Fruit fly (Drosophila melanogaster) whole organism, embryonic: ENCODE results near the gene CG7079.

ENCODE experiments used
- Blimp-1 ChIP-seq: fragments of 200-800 bp; sonication (Bioruptor generic); optimal IDR thresholded peaks from 3 replicates; lab custom pipeline; 2018; ENCODE audit warnings: missing biosample characterization, missing genetic modification characterization, mild to moderate bottlenecking, moderate library complexity, missing genetic modification reagents
- CG10431 ChIP-seq: fragments of 200-800 bp; sonication (Bioruptor generic); optimal IDR thresholded peaks from 3 replicates; lab custom pipeline; 2018; ENCODE audit warnings: missing biosample characterization, mild to moderate bottlenecking, missing genetic modification characterization
- CG10565 ChIP-seq: fragments of 200-800 bp; sonication (Bioruptor generic); optimal IDR thresholded peaks from 3 replicates; lab custom pipeline; 2016; ENCODE audit warnings: missing biosample characterization, mild to moderate bottlenecking, missing genetic modification characterization
- CG11093 ChIP-seq: fragments of 200-800 bp; sonication (Bioruptor generic); IDR thresholded peaks from 3 replicates; pipeline ENCODE4 v1.3.6; 2022; ENCODE audit warnings: missing biosample characterization, missing genetic modification characterization
- CG11456 ChIP-seq: fragments of 200-800 bp; sonication (Bioruptor generic); IDR thresholded peaks from 3 replicates; pipeline ENCODE4 v1.3.6; 2022; ENCODE audit warnings: missing biosample characterization, missing genetic modification characterization
- CG11696 ChIP-seq: fragments of 200-800 bp; sonication (Bioruptor generic); IDR thresholded peaks from 2 replicates; pipeline ENCODE4 v1.3.6; 2022; ENCODE audit warnings: missing biosample characterization, missing genetic modification characterization
- CG12104 ChIP-seq: fragments of 200-800 bp; sonication (Bioruptor generic); optimal IDR thresholded peaks from 3 replicates; lab custom pipeline; 2016; ENCODE audit warnings: missing biosample characterization, missing genetic modification characterization
- CG12942 ChIP-seq: fragments of 200-800 bp; sonication (Bioruptor generic); optimal IDR thresholded peaks from 3 replicates; lab custom pipeline; 2016; ENCODE audit warnings: missing biosample characterization, missing genetic modification characterization
- CG15696 ChIP-seq: fragments of 200-800 bp; sonication (Bioruptor generic); optimal IDR thresholded peaks from 2 replicates; lab custom pipeline; 2019; ENCODE audit warnings: missing biosample characterization, mild to moderate bottlenecking, missing genetic modification characterization, moderate library complexity
- CG1603 ChIP-seq: fragments of 200-800 bp; sonication (Bioruptor generic); optimal IDR thresholded peaks from 2 replicates; lab custom pipeline; 2019; ENCODE audit warnings: missing biosample characterization, mild to moderate bottlenecking, missing genetic modification characterization, moderate library complexity
- CG16779 ChIP-seq: fragments of 200-800 bp; sonication (Bioruptor generic); IDR thresholded peaks from 2 replicates; pipeline ENCODE4 v1.3.6; 2022; ENCODE audit warnings: missing biosample characterization, missing genetic modification characterization
- CG16815 ChIP-seq: fragments of 200-800 bp; sonication (Bioruptor generic); optimal IDR thresholded peaks from 3 replicates; lab custom pipeline; 2017; ENCODE audit warnings: missing biosample characterization, mild to moderate bottlenecking, missing genetic modification characterization
- CG17361 ChIP-seq: fragments of 200-800 bp; sonication (Bioruptor generic); IDR thresholded peaks from 3 replicates; pipeline ENCODE4 v1.3.6; 2022; ENCODE audit warnings: missing biosample characterization, missing genetic modification characterization
- CG17568 ChIP-seq: fragments of 200-800 bp; sonication (Bioruptor generic); optimal IDR thresholded peaks from 2 replicates; lab custom pipeline; 2018; ENCODE audit warnings: missing biosample characterization, mild to moderate bottlenecking, missing genetic modification characterization, moderate library complexity
- CG17829 ChIP-seq: fragments of 200-800 bp; optimal IDR thresholded peaks from 2 replicates; lab custom pipeline; 2019; ENCODE audit warnings: missing biosample characterization, mild to moderate bottlenecking, missing genetic modification characterization, moderate library complexity
- CG1832 ChIP-seq: fragments of 200-800 bp; sonication (Bioruptor generic); optimal IDR thresholded peaks from 2 replicates; lab custom pipeline; 2017; ENCODE audit warnings: missing biosample characterization, mild to moderate bottlenecking, missing genetic modification characterization, inconsistent platforms
- CG18476 ChIP-seq: fragments of 200-800 bp; sonication (Bioruptor generic); optimal IDR thresholded peaks from 2 replicates; lab custom pipeline; 2016; ENCODE audit warnings: missing biosample characterization, mild to moderate bottlenecking, missing genetic modification characterization
- CG5953 ChIP-seq: fragments of 200-800 bp; sonication (Bioruptor generic); IDR thresholded peaks from 2 replicates; pipeline ENCODE4 v1.3.6; 2022; ENCODE audit warnings: missing biosample characterization, missing genetic modification characterization
- CG8359 ChIP-seq: fragments of 200-800 bp; sonication (Bioruptor generic); optimal IDR thresholded peaks from 2 replicates; lab custom pipeline; 2017; ENCODE audit warnings: missing biosample characterization, mild to moderate bottlenecking, missing genetic modification characterization, borderline replicate concordance
- CG9437 ChIP-seq: fragments of 200-800 bp; sonication (Bioruptor generic); optimal IDR thresholded peaks from 2 replicates; lab custom pipeline; 2018; ENCODE audit warnings: missing biosample characterization, mild to moderate bottlenecking, missing genetic modification characterization
- D19A ChIP-seq: fragments of 200-800 bp; optimal IDR thresholded peaks from 3 replicates; lab custom pipeline; 2019; ENCODE audit warnings: missing biosample characterization, mild to moderate bottlenecking, missing genetic modification characterization, moderate library complexity
- Elba2 ChIP-seq: fragments of 200-800 bp; sonication (Bioruptor generic); optimal IDR thresholded peaks from 3 replicates; lab custom pipeline; 2016; ENCODE audit warnings: missing biosample characterization, missing genetic modification characterization
- Hmr ChIP-seq: fragments of 200-800 bp; sonication (Bioruptor generic); optimal IDR thresholded peaks from 3 replicates; lab custom pipeline; 2017; ENCODE audit warnings: mild to moderate bottlenecking, missing biosample characterization, missing genetic modification reagents, missing genetic modification characterization
- Mad ChIP-seq: fragments of 200-800 bp; sonication (Bioruptor generic); optimal IDR thresholded peaks from 2 replicates; lab custom pipeline; 2016; ENCODE audit warnings: missing biosample characterization, missing genetic modification characterization
- Rfx ChIP-seq: fragments of 200-800 bp; sonication (Bioruptor generic); IDR thresholded peaks from 2 replicates; pipeline ENCODE4 v1.3.6; 2022; ENCODE audit warnings: missing biosample characterization, missing genetic modification characterization
- Vsx1 ChIP-seq: fragments of 200-800 bp; sonication (Bioruptor generic); optimal IDR thresholded peaks from 2 replicates; lab custom pipeline; 2017; ENCODE audit warnings: missing biosample characterization, mild to moderate bottlenecking, missing genetic modification characterization, missing genetic modification reagents
- YL-1 ChIP-seq: fragments of 200-800 bp; sonication (Bioruptor generic); optimal IDR thresholded peaks from 3 replicates; lab custom pipeline; 2017; ENCODE audit warnings: missing biosample characterization, mild to moderate bottlenecking, missing genetic modification characterization
- bowl ChIP-seq: fragments of 200-800 bp; sonication (Bioruptor generic); IDR thresholded peaks from 2 replicates; pipeline ENCODE4 v1.3.6; 2022; ENCODE audit warnings: missing biosample characterization, missing genetic modification characterization
- bsh ChIP-seq, 2 experiments: fragments of 200-800 bp; sonication (Bioruptor generic); optimal IDR thresholded peaks; 2 replicates each; lab custom pipeline; 2017 to 2018; ENCODE audit warnings: mild to moderate bottlenecking in 2 of 2, missing biosample characterization in 2 of 2, missing genetic modification characterization in 2 of 2, moderate library complexity in 1 of 2
- chn ChIP-seq: fragments of 200-800 bp; sonication (Bioruptor generic); optimal IDR thresholded peaks from 2 replicates; lab custom pipeline; 2016; ENCODE audit warnings: missing biosample characterization, missing genetic modification characterization
- ci ChIP-seq: fragments of 200-800 bp; sonication (Bioruptor generic); IDR thresholded peaks from 3 replicates; pipeline ENCODE4 v1.3.6; 2022; ENCODE audit warnings: missing biosample characterization, missing genetic modification characterization
- disco-r ChIP-seq: fragments of 200-800 bp; sonication (Bioruptor generic); optimal IDR thresholded peaks from 2 replicates; lab custom pipeline; 2016; ENCODE audit warnings: missing biosample characterization, missing genetic modification characterization
- dm ChIP-seq: fragments of 200-800 bp; sonication (Bioruptor generic); optimal IDR thresholded peaks from 3 replicates; lab custom pipeline; 2016; ENCODE audit warnings: missing biosample characterization, missing genetic modification characterization
- eyg ChIP-seq: fragments of 200-800 bp; sonication (Bioruptor generic); optimal IDR thresholded peaks from 3 replicates; lab custom pipeline; 2016; ENCODE audit warnings: missing biosample characterization, missing genetic modification characterization
- fd96Cb ChIP-seq: fragments of 200-800 bp; sonication (Bioruptor generic); optimal IDR thresholded peaks from 2 replicates; lab custom pipeline; 2018; ENCODE audit warnings: missing biosample characterization, mild to moderate bottlenecking, missing genetic modification characterization, moderate library complexity
- ftz-f1 ChIP-seq: fragments of 200-800 bp; sonication (Bioruptor generic); optimal IDR thresholded peaks from 2 replicates; lab custom pipeline; 2016; ENCODE audit warnings: missing biosample characterization, missing genetic modification characterization
- gcm2 ChIP-seq: fragments of 200-800 bp; sonication (Bioruptor generic); optimal IDR thresholded peaks from 2 replicates; lab custom pipeline; 2016; ENCODE audit warnings: missing biosample characterization, missing genetic modification characterization
- h ChIP-seq: fragments of >200 bp; optimal IDR thresholded peaks from 2 replicates; lab custom pipeline; 2017
- ham ChIP-seq: fragments of 200-800 bp; sonication (Bioruptor generic); IDR thresholded peaks from 2 replicates; pipeline ENCODE4 v1.3.6; 2022; ENCODE audit warnings: missing biosample characterization, missing genetic modification characterization
- inv ChIP-seq: fragments of 200-800 bp; sonication (Bioruptor generic); IDR thresholded peaks from 2 replicates; pipeline ENCODE4 v1.3.6; 2022; ENCODE audit warnings: missing biosample characterization, missing genetic modification characterization; ENCODE audit not compliant: partially characterized antibody
- maf-S ChIP-seq: fragments of 200-800 bp; sonication (Bioruptor generic); optimal IDR thresholded peaks from 2 replicates; lab custom pipeline; 2016; ENCODE audit warnings: missing biosample characterization, missing genetic modification characterization
- nerfin-2 ChIP-seq: fragments of 200-800 bp; sonication (Bioruptor generic); IDR thresholded peaks from 2 replicates; pipeline ENCODE4 v1.3.6; 2022; ENCODE audit warnings: missing biosample characterization, missing genetic modification characterization; ENCODE audit not compliant: partially characterized antibody
- onecut ChIP-seq: fragments of 200-800 bp; sonication (Bioruptor generic); IDR thresholded peaks from 2 replicates; pipeline ENCODE4 v1.3.6; 2022; ENCODE audit warnings: missing biosample characterization, missing genetic modification characterization
- pan ChIP-seq, 4 experiments: fragments of >200 bp in 3 of 4; fragments of 200-800 bp in 1 of 4; sonication (Bioruptor generic) in 1 of 4; optimal IDR thresholded peaks in 3 of 4; IDR thresholded peaks in 1 of 4; 2 replicates each; pipeline versions ENCODE4 v1.3.6 to Lab custom; 2017 to 2022; ENCODE audit warnings: missing biosample characterization in 2 of 4, missing genetic modification characterization in 2 of 4, mixed read lengths in 1 of 4
- pfk ChIP-seq: fragments of 200-800 bp; sonication (Bioruptor generic); optimal IDR thresholded peaks from 2 replicates; lab custom pipeline; 2018; ENCODE audit warnings: missing biosample characterization, mild to moderate bottlenecking, missing genetic modification characterization, moderate library complexity
- psq ChIP-seq: fragments of 200-800 bp; sonication (Bioruptor generic); optimal IDR thresholded peaks from 2 replicates; lab custom pipeline; 2017; ENCODE audit warnings: missing biosample characterization, missing genetic modification characterization
- sc ChIP-seq, 3 experiments: fragments of >200 bp in 2 of 3; fragments of 200-800 bp in 1 of 3; sonication (Bioruptor generic) in 1 of 3; optimal IDR thresholded peaks; 2 replicates in 2 of 3; 3 replicates in 1 of 3; lab custom pipeline; 2017; ENCODE audit warnings: mild to moderate bottlenecking in 1 of 3, missing biosample characterization in 1 of 3, missing genetic modification characterization in 1 of 3, missing genetic modification reagents in 1 of 3
- scrt ChIP-seq: fragments of 200-800 bp; sonication (Bioruptor generic); optimal IDR thresholded peaks from 2 replicates; lab custom pipeline; 2018; ENCODE audit warnings: missing biosample characterization, mild to moderate bottlenecking, missing genetic modification characterization, moderate library complexity
- sd ChIP-seq: fragments of 200-800 bp; sonication (Bioruptor generic); optimal IDR thresholded peaks from 3 replicates; lab custom pipeline; 2018; ENCODE audit warnings: missing biosample characterization, mild to moderate bottlenecking, missing genetic modification characterization, moderate library complexity

The CG7079 gene

DNA sequence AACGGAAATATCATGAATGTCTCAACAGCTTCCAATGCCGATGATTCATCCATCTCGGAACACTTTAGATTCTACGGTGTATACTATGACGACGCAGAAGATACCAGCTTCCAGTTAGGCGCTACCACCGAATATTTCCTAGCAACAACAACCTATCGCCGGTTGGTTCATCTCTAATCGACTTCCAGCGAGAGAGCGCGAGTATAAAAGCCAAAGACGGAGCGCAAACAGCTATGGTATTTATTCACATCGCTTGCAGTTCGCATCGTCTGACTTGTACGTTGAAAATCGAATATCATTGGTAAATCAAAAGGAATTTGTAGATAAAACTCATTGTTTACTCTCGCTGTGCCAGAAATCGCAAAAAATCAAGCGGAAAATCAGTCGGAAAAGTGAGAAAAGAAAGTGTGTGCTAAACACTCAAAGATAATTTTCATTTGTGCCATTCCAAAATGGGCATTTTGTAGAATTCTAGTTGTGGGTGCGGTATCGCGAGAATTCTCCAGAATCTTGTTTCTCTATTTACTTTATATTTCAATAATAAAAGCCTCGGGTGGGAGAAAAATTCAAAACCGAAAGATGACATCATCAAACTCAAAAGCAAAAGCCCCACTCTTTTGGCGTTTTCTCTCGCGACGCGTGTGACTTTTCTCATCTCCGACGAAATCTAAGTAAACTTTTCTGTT is 16.5 kb upstream of the CG7079 start, which contains the start of gene AnxB9 (continued):
- no peak for TF ChIP-seq Mad (GFP tag; lab: Kevin White, UChicago)
- peak; percentile 17 for TF ChIP-seq pfk (GFP tag; lab: Kevin White, UChicago)
- no peak for TF ChIP-seq maf-S (GFP tag; lab: Kevin White, UChicago)
- peak; percentile 43 for TF ChIP-seq CG1603
- no peak for TF ChIP-seq ftz-f1
- no peak for TF ChIP-seq CG17361
- no peak for TF ChIP-seq CG10565 (GFP tag; lab: Kevin White, UChicago)
- peak; percentile 67 for TF ChIP-seq CG17568 (GFP tag; lab: Kevin White, UChicago)
- TF ChIP-seq Blimp-1 (GFP tag; lab: Kevin White, UChicago), result peak; percentile 18
- peak; percentile 38 for TF ChIP-seq chn
- TF ChIP-seq Elba2, result no peak
- TF ChIP-seq sd (tag; lab: Kevin White, UChicago), result peak; percentile 94
- no peak for TF ChIP-seq inv (GFP tag; lab: Robert Waterston, UW)
- no peak for TF ChIP-seq dm (GFP tag; lab: Kevin White, UChicago)
- no peak for TF ChIP-seq CG11093
- TF ChIP-seq Vsx1 (GFP tag; lab: Kevin White, UChicago), result peak; percentile 19
- TF ChIP-seq fd96Cb (tag; lab: Kevin White, UChicago), result no peak
- no peak for TF ChIP-seq psq (GFP tag; lab: Kevin White, UChicago)
- TF ChIP-seq CG11456, result peak; percentile 33; the same call in 1 of the 3 replicates
- peak; percentile 60 for TF ChIP-seq onecut
- TF ChIP-seq CG16779, result no peak
- peak; percentile 60 for TF ChIP-seq Rfx (GFP tag; lab: Robert Waterston, UW)
- peak; percentile 63 for TF ChIP-seq scrt
- TF ChIP-seq CG17829 (tag; lab: Kevin White, UChicago), result no peak
- TF ChIP-seq CG9437 (GFP tag; lab: Kevin White, UChicago), result no peak
- TF ChIP-seq D19A (tag; lab: Kevin White, UChicago), result peak; percentile 4
- TF ChIP-seq sc (optimal IDR thresholded peaks at IDR 0.05; lab: Kevin White, UChicago), result no peak
- no peak for TF ChIP-seq sc (GFP tag; optimal IDR thresholded peaks at IDR 0.05; lab: Kevin White, UChicago)
- no peak for TF ChIP-seq gcm2 (GFP tag; lab: Kevin White, UChicago)
- no peak for TF ChIP-seq pan (optimal IDR thresholded peaks at IDR 0.05; lab: Kevin White, UChicago)
- no peak for TF ChIP-seq pan (GFP tag; optimal IDR thresholded peaks at IDR 0.05 in 1 of 2, IDR thresholded peaks at IDR 0.05 in 1 of 2)
- peak; percentile 17 for TF ChIP-seq eyg
- no peak for TF ChIP-seq h (lab: Kevin White, UChicago)
- TF ChIP-seq bowl (GFP tag; lab: Robert Waterston, UW), result 0 out of 2 replicates have a peak, but pooled peaks have one; percentile 23
- peak; percentile 77 for TF ChIP-seq ci (GFP tag; lab: Robert Waterston, UW)
- TF ChIP-seq CG10431 (GFP tag; lab: Kevin White, UChicago), result no peak
- TF ChIP-seq disco-r, result no peak
- TF ChIP-seq CG5953, result no peak
- TF ChIP-seq bsh (GFP tag; optimal IDR thresholded peaks at IDR 0.05; lab: Kevin White, UChicago), result peak in 1 of 2 experiments; percentile 20
- TF ChIP-seq CG1832 (GFP tag; lab: Kevin White, UChicago), result no peak
- TF ChIP-seq nerfin-2 (GFP tag; lab: Robert Waterston, UW), result no peak
- no peak for TF ChIP-seq CG16815 (GFP tag; lab: Kevin White, UChicago)
- TF ChIP-seq CG15696 (tag; lab: Kevin White, UChicago), result no peak
- no peak for TF ChIP-seq ham (GFP tag; lab: Robert Waterston, UW)
- TF ChIP-seq CG11696, result peak; percentile 31; the same call in 1 of the 2 replicates
- no peak for TF ChIP-seq CG12942 (GFP tag; lab: Kevin White, UChicago)
- no peak for TF ChIP-seq CG18476
- peak; percentile 30 for TF ChIP-seq Hmr
- TF ChIP-seq CG12104 (GFP tag; lab: Kevin White, UChicago), result no peak
- no peak for TF ChIP-seq YL-1 (GFP tag; lab: Kevin White, UChicago)
- TF ChIP-seq CG8359 (GFP tag; lab: Kevin White, UChicago), result no peak
